Worm (Caenorhabditis elegans): ENCODE data around the gene icd-1.

icd-1 gene

ce11 chrII:6578378-6578777 lies 10.1 kb downstream of the icd-1 start, which contains the start of gene sra-31:
Gene sra-31, minus strand, starts transcription at chrII:6578478.
- TF ChIP-seq him-1 (tag; optimal IDR thresholded peaks at IDR 0.05), result no peak
- TF ChIP-seq dao-5 (tag; optimal IDR thresholded peaks at IDR 0.05), result no peak
- TF ChIP-seq W03F9.2 (tag; optimal IDR thresholded peaks at IDR 0.05), result no peak

ce11 chrII:6575647-6576046 lies 12.8 kb downstream of the icd-1 start, which contains the start of gene sra-29:
Gene sra-29, minus strand, starts transcription at chrII:6575747.
- TF ChIP-seq dao-5 (tag; optimal IDR thresholded peaks at IDR 0.05) (no peak), him-1 (tag; optimal IDR thresholded peaks at IDR 0.05) (no peak), W03F9.2 (tag; optimal IDR thresholded peaks at IDR 0.05) (no peak)

ce11 chrII:6573677-6574076 lies 14.8 kb downstream of the icd-1 start, which contains the start of gene sra-28:
Gene sra-28, minus strand, starts transcription at chrII:6573777.
- no peak for TF ChIP-seq him-1 (tag; optimal IDR thresholded peaks at IDR 0.05)
- TF ChIP-seq dao-5 (tag; optimal IDR thresholded peaks at IDR 0.05), result no peak
- TF ChIP-seq W03F9.2 (tag; optimal IDR thresholded peaks at IDR 0.05), result no peak

- TF ChIP-seq W03F9.2 (tag; optimal IDR thresholded peaks at IDR 0.05), result no peak
- TF ChIP-seq dao-5 (tag; optimal IDR thresholded peaks at IDR 0.05), result no peak
- TF ChIP-seq him-1 (tag; optimal IDR thresholded peaks at IDR 0.05), result no peak
These were observed 19.7 kb downstream of the icd-1 start, which contains the start of gene sra-27 for ce11 chrII:6568707-6569106. Gene sra-27, plus strand, starts transcription at chrII:6569007.

ce11 chrII:6566628-6567180 lies 21.8 kb downstream of the icd-1 start, which contains the start of the genes F18C5.5 and F18C5.9:
Gene F18C5.5, minus strand, starts transcription at chrII:6566728.
Gene F18C5.9, plus strand, starts transcription at chrII:6567130.
- TF ChIP-seq dao-5 (tag; optimal IDR thresholded peaks at IDR 0.05), result no peak
- TF ChIP-seq him-1 (tag; optimal IDR thresholded peaks at IDR 0.05), result no peak
- TF ChIP-seq W03F9.2 (tag; optimal IDR thresholded peaks at IDR 0.05), result no peak

- TF ChIP-seq him-1 (tag; optimal IDR thresholded peaks at IDR 0.05), result no peak
- TF ChIP-seq dao-5 (tag; optimal IDR thresholded peaks at IDR 0.05), result no peak
- no peak for TF ChIP-seq W03F9.2 (tag; optimal IDR thresholded peaks at IDR 0.05)
These were observed 23.4 kb downstream of the icd-1 start, which contains the start of gene mpz-3 for ce11 chrII:6565077-6565476. Gene mpz-3, minus strand, starts transcription at chrII:6565396.

- no peak for TF ChIP-seq him-1 (tag; optimal IDR thresholded peaks at IDR 0.05)
- no peak for TF ChIP-seq W03F9.2 (tag; optimal IDR thresholded peaks at IDR 0.05)
- no peak for TF ChIP-seq dao-5 (tag; optimal IDR thresholded peaks at IDR 0.05)
These were observed 25.2 kb downstream of the icd-1 start for ce11 chrII:6563238-6563637.

- TF ChIP-seq dao-5 (tag; optimal IDR thresholded peaks at IDR 0.05), result no peak
- TF ChIP-seq him-1 (tag; optimal IDR thresholded peaks at IDR 0.05), result no peak
- no peak for TF ChIP-seq W03F9.2 (tag; optimal IDR thresholded peaks at IDR 0.05)
These were observed 26.1 kb downstream of the icd-1 start for ce11 chrII:6562203-6562867.

- no peak for TF ChIP-seq W03F9.2 (tag; optimal IDR thresholded peaks at IDR 0.05)
- TF ChIP-seq dao-5 (tag; optimal IDR thresholded peaks at IDR 0.05), result no peak
- TF ChIP-seq him-1 (tag; optimal IDR thresholded peaks at IDR 0.05), result no peak
These were observed 27.2 kb downstream of the icd-1 start, which contains the start of gene F18C5.10 for ce11 chrII:6561300-6561699. Gene F18C5.10, minus strand, starts transcription at chrII:6561444.

- TF ChIP-seq dao-5 (tag; optimal IDR thresholded peaks at IDR 0.05) (no peak), W03F9.2 (tag; optimal IDR thresholded peaks at IDR 0.05) (no peak), him-1 (tag; optimal IDR thresholded peaks at IDR 0.05) (no peak)
These were observed 28.2 kb downstream of the icd-1 start for ce11 chrII:6560291-6560690.

- no peak for TF ChIP-seq dao-5 (tag; optimal IDR thresholded peaks at IDR 0.05)
- TF ChIP-seq him-1 (tag; optimal IDR thresholded peaks at IDR 0.05), result no peak
- TF ChIP-seq W03F9.2 (tag; optimal IDR thresholded peaks at IDR 0.05), result no peak
These were observed 29.6 kb downstream of the icd-1 start for ce11 chrII:6558887-6559286.

- no peak for TF ChIP-seq dao-5 (tag; optimal IDR thresholded peaks at IDR 0.05)
- no peak for TF ChIP-seq W03F9.2 (tag; optimal IDR thresholded peaks at IDR 0.05)
- TF ChIP-seq him-1 (tag; optimal IDR thresholded peaks at IDR 0.05), result no peak
These were observed 33.8 kb downstream of the icd-1 start, which contains the start of gene wrn-1 for ce11 chrII:6554677-6555076. Gene wrn-1, plus strand, starts transcription at chrII:6554977.

- TF ChIP-seq him-1 (tag; optimal IDR thresholded peaks at IDR 0.05), result no peak
- no peak for TF ChIP-seq dao-5 (tag; optimal IDR thresholded peaks at IDR 0.05)
- no peak for TF ChIP-seq W03F9.2 (tag; optimal IDR thresholded peaks at IDR 0.05)
These were observed 43.5 kb downstream of the icd-1 start, which contains the start of gene lron-15 for ce11 chrII:6544842-6545410. Gene lron-15, minus strand, starts transcription at chrII:6544892.

All from whole organism, L4/young adult.